Worm (Caenorhabditis elegans) whole organism, midembryonic: Measurements from ENCODE around the gene mip-1.
"Not testable (repeated sequence)": the region's sequence is repeated elsewhere in the genome, so short reads cannot be mapped to it uniquely, and the experiment has no call there.

Experiments
- T22C8.4 ChIP-seq: fragments of 200-800 bp; sonication (Bioruptor generic); IDR thresholded peaks from 2 replicates; pipeline ENCODE4 v1.3.6; 2022; ENCODE audit warnings: missing genetic modification characterization, missing compliant biosample characterization
- cog-1 ChIP-seq: sonication (generic microtip); optimal IDR thresholded peaks from 2 replicates; lab custom pipeline; 2016; ENCODE audit warnings: missing genetic modification characterization, missing compliant biosample characterization
- flt-1 ChIP-seq: fragments of 200-800 bp; sonication (Bioruptor generic); IDR thresholded peaks from 2 replicates; pipeline ENCODE4 v1.3.6; 2022; ENCODE audit warnings: missing genetic modification characterization, missing compliant biosample characterization
- klf-2 ChIP-seq: fragments of 200-800 bp; sonication (Bioruptor generic); conservative IDR thresholded peaks from 2 replicates; pipeline ENCODE4 v1.3.6; 2022; ENCODE audit warnings: missing genetic modification reagents, missing genetic modification characterization, missing compliant biosample characterization
- med-1 ChIP-seq: sonication (generic microtip); optimal IDR thresholded peaks from 2 replicates; lab custom pipeline; 2017; ENCODE audit warnings: missing genetic modification characterization, mild to moderate bottlenecking, missing compliant biosample characterization, antibody characterized with exemption, missing genetic modification reagents; ENCODE audit not compliant: insufficient read depth
- ref-1 ChIP-seq: fragments of 200-800 bp; sonication (Bioruptor generic); conservative IDR thresholded peaks from 2 replicates; pipeline ENCODE4 v1.3.6; 2022; ENCODE audit warnings: missing genetic modification reagents, missing genetic modification characterization, missing compliant biosample characterization
- tab-1 ChIP-seq: fragments of 200-800 bp; sonication (Bioruptor generic); IDR thresholded peaks from 2 replicates; pipeline ENCODE4 v1.3.6; 2022; ENCODE audit warnings: missing genetic modification characterization, missing compliant biosample characterization
- ztf-23 ChIP-seq: fragments of 200-800 bp; sonication (Bioruptor generic); IDR thresholded peaks from 2 replicates; pipeline ENCODE4 v1.3.6; 2022; ENCODE audit warnings: missing genetic modification reagents, missing genetic modification characterization, missing compliant biosample characterization
- ztf-29 ChIP-seq: fragments of 200-800 bp; sonication (Bioruptor generic); IDR thresholded peaks from 2 replicates; pipeline ENCODE4 v1.3.6; 2022; ENCODE audit warnings: missing genetic modification reagents, missing genetic modification characterization, missing compliant biosample characterization

Gene mip-1

ce11 chrIII:4766842-4767241, 26.0 kb upstream of the mip-1 start:
- no peak for TF ChIP-seq T22C8.4 (GFP tag; lab: Robert Waterston, UW)
- TF ChIP-seq ztf-29 (GFP tag; lab: Robert Waterston, UW): no peak
- TF ChIP-seq ref-1 (GFP tag; lab: Robert Waterston, UW): no peak
- TF ChIP-seq tab-1 (GFP tag; lab: Robert Waterston, UW): no peak
- TF ChIP-seq klf-2 (GFP tag; lab: Robert Waterston, UW): no peak
- TF ChIP-seq cog-1 (tag; lab: Kevin White, UChicago): no peak

ce11 chrIII:4767869-4768645, 24.8 kb upstream of the mip-1 start:
- no peak for TF ChIP-seq ref-1 (GFP tag; lab: Robert Waterston, UW)

ce11 chrIII:4778003-4778402, 14.9 kb upstream of the mip-1 start, which contains the start of gene B0393.7:
TSS of gene B0393.7 (minus strand) at chrIII:4778103.
- no peak for TF ChIP-seq med-1 (GFP tag; lab: Kevin White, UChicago)
- no peak for TF ChIP-seq klf-2 (GFP tag; lab: Robert Waterston, UW)
- no peak for TF ChIP-seq tab-1 (GFP tag; lab: Robert Waterston, UW)
- TF ChIP-seq cog-1 (tag; lab: Kevin White, UChicago): no peak

ce11 chrIII:4779855-4780254, 13.0 kb upstream of the mip-1 start, which contains the start of gene B0393.9:
TSS of gene B0393.9 (minus strand) at chrIII:4780157.
- TF ChIP-seq cog-1 (tag; lab: Kevin White, UChicago): no peak
- TF ChIP-seq klf-2 (GFP tag; lab: Robert Waterston, UW): no peak
- no peak for TF ChIP-seq flt-1 (GFP tag; lab: Robert Waterston, UW)
- no peak for TF ChIP-seq ztf-29 (GFP tag; lab: Robert Waterston, UW)
- TF ChIP-seq T22C8.4 (GFP tag; lab: Robert Waterston, UW): no peak
- no peak for TF ChIP-seq ztf-23 (GFP tag; lab: Robert Waterston, UW)
- TF ChIP-seq tab-1 (GFP tag; lab: Robert Waterston, UW): no peak
- no peak for TF ChIP-seq med-1 (GFP tag; lab: Kevin White, UChicago)
- no peak for TF ChIP-seq ref-1 (GFP tag; lab: Robert Waterston, UW)

ce11 chrIII:4781937-4782576, 10.8 kb upstream of the mip-1 start, which contains the start of the genes gex-5 and C38D4.10:
TSS of gene gex-5 (minus strand) at chrIII:4781987.
TSS of gene C38D4.10 (plus strand) at chrIII:4782526.
- TF ChIP-seq med-1 (GFP tag; lab: Kevin White, UChicago); ztf-29 (GFP tag; lab: Robert Waterston, UW); ref-1 (GFP tag; lab: Robert Waterston, UW): not testable (repeated sequence)

- TF ChIP-seq cog-1 (tag; lab: Kevin White, UChicago); flt-1 (GFP tag; lab: Robert Waterston, UW); ref-1 (GFP tag; lab: Robert Waterston, UW): not testable (repeated sequence)
Observed at ce11 chrIII:4785131-4785530, 7.8 kb upstream of the mip-1 start, which contains the start of gene enu-3.2. TSS of gene enu-3.2 (minus strand) at chrIII:4785235.

- TF ChIP-seq klf-2 (GFP tag; lab: Robert Waterston, UW): no peak
- no peak for TF ChIP-seq ztf-29 (GFP tag; lab: Robert Waterston, UW)
- no peak for TF ChIP-seq flt-1 (GFP tag; lab: Robert Waterston, UW)
- no peak for TF ChIP-seq T22C8.4 (GFP tag; lab: Robert Waterston, UW)
- TF ChIP-seq ref-1 (GFP tag; lab: Robert Waterston, UW): no peak
- TF ChIP-seq med-1 (GFP tag; lab: Kevin White, UChicago): no peak
- TF ChIP-seq tab-1 (GFP tag; lab: Robert Waterston, UW): no peak
- TF ChIP-seq ztf-23 (GFP tag; lab: Robert Waterston, UW): no peak
- no peak for TF ChIP-seq cog-1 (tag; lab: Kevin White, UChicago)
Observed at ce11 chrIII:4785714-4786113, 7.2 kb upstream of the mip-1 start, which contains the start of gene mel-28. TSS of gene mel-28 (plus strand) at chrIII:4786080.

ce11 chrIII:4796039-4796438, 3.2 kb downstream of the mip-1 start:
- TF ChIP-seq cog-1 (tag; lab: Kevin White, UChicago) (no peak), T22C8.4 (GFP tag; lab: Robert Waterston, UW) (0 out of 2 replicates have a peak, but pooled peaks have one; percentile 27)

- TF ChIP-seq ztf-23 (GFP tag; lab: Robert Waterston, UW): no peak
- no peak for TF ChIP-seq ref-1 (GFP tag; lab: Robert Waterston, UW)
- TF ChIP-seq ztf-29 (GFP tag; lab: Robert Waterston, UW): no peak
- TF ChIP-seq klf-2 (GFP tag; lab: Robert Waterston, UW): no peak
- TF ChIP-seq flt-1 (GFP tag; lab: Robert Waterston, UW): no peak
- no peak for TF ChIP-seq cog-1 (tag; lab: Kevin White, UChicago)
- no peak for TF ChIP-seq med-1 (GFP tag; lab: Kevin White, UChicago)
- no peak for TF ChIP-seq T22C8.4 (GFP tag; lab: Robert Waterston, UW)
- no peak for TF ChIP-seq tab-1 (GFP tag; lab: Robert Waterston, UW)
Observed at ce11 chrIII:4796536-4796935, 3.6 kb downstream of the mip-1 start, which contains the start of gene tag-325. TSS of gene tag-325 (plus strand) at chrIII:4796836.
